Worm (Caenorhabditis elegans): ENCODE data around the gene col-8.

Gene col-8

ce11 chrIII:7021156-7021637, 797 bp upstream of the col-8 start, which contains the start of gene rfl-1:
TSS of gene rfl-1 (plus strand) at chrIII:7021206.
- TF ChIP-seq ama-1 (optimal IDR thresholded peaks at IDR 0.05) (no peak), ama-1 (GFP tag; optimal IDR thresholded peaks at IDR 0.05) (no peak), ceh-58 (GFP tag; IDR thresholded peaks at IDR 0.05) (no peak), F57C9.4 (tag; optimal IDR thresholded peaks at IDR 0.05) (no peak), tbp1 (GFP tag; optimal IDR thresholded peaks at IDR 0.05) (no peak), ztf-3 (GFP tag; optimal IDR thresholded peaks at IDR 0.05) (no peak), dox-1 (GFP tag; IDR thresholded peaks at IDR 0.05) (no peak), lsl-1 (GFP tag; optimal IDR thresholded peaks at IDR 0.05) (peak; percentile 12), sptf-2 (GFP tag; optimal IDR thresholded peaks at IDR 0.05) (no peak), rpc-1 (optimal IDR thresholded peaks at IDR 0.05) (no peak), rpc-1 (tag; optimal IDR thresholded peaks at IDR 0.05) (no peak), ZK185.1 (tag; optimal IDR thresholded peaks at IDR 0.05; ENCODE audit: poor library complexity, severe bottlenecking) (no peak), lin-26 (GFP tag; IDR thresholded peaks at IDR 0.05) (no peak), nfyb-1 (GFP tag; IDR thresholded peaks at IDR 0.05) (no peak), snpc-3.4 (tag; optimal IDR thresholded peaks at IDR 0.05) (peak; percentile 20), rcor-1 (GFP tag; IDR thresholded peaks at IDR 0.05) (no peak), madf-10 (tag; optimal IDR thresholded peaks at IDR 0.05) (no peak), lag-1 (GFP tag; IDR thresholded peaks at IDR 0.05) (no peak), lin-40 (tag; optimal IDR thresholded peaks at IDR 0.05) (no peak), ztf-25 (GFP tag; IDR thresholded peaks at IDR 0.05) (no peak), madf-6 (GFP tag; IDR thresholded peaks at IDR 0.05) (0 out of 2 replicates have a peak, but pooled peaks have one; percentile 7), nhr-90 (tag; optimal IDR thresholded peaks at IDR 0.05) (no peak), F23B12.7 (tag; optimal IDR thresholded peaks at IDR 0.05; ENCODE audit: insufficient read depth) (peak; percentile 19), ceh-100 (GFP tag; IDR thresholded peaks at IDR 0.05) (no peak), zfh-2 (GFP tag; conservative IDR thresholded peaks at IDR 0.05) (no peak), dpl-1 (GFP tag; optimal IDR thresholded peaks at IDR 0.05) (no peak), ztf-22 (GFP tag; optimal IDR thresholded peaks at IDR 0.05) (no peak), hmg-1.2 (GFP tag; IDR thresholded peaks at IDR 0.05) (peak; percentile 99), mcd-1 (GFP tag; IDR thresholded peaks at IDR 0.05) (0 out of 2 replicates have a peak, but pooled peaks have one; percentile 26), egrh-3 (GFP tag; IDR thresholded peaks at IDR 0.05) (no peak), sea-2 (GFP tag; IDR thresholded peaks at IDR 0.05) (no peak), C17E4.6 (GFP tag; IDR thresholded peaks at IDR 0.05) (no peak), hsf-1 (GFP tag; IDR thresholded peaks at IDR 0.05) (no peak), F22D6.2 (tag; optimal IDR thresholded peaks at IDR 0.05) (no peak), him-1 (tag; optimal IDR thresholded peaks at IDR 0.05) (peak; percentile 25), B0035.1 (tag; optimal IDR thresholded peaks at IDR 0.05) (no peak), tbx-9 (tag; optimal IDR thresholded peaks at IDR 0.05; ENCODE audit: borderline replicate concordance) (no peak), ztf-26 (tag; optimal IDR thresholded peaks at IDR 0.05) (no peak), ets-4 (GFP tag; optimal IDR thresholded peaks at IDR 0.05) (no peak), Y56A3A.18 (GFP tag; IDR thresholded peaks at IDR 0.05) (no peak), efl-1 (GFP tag; optimal IDR thresholded peaks at IDR 0.05) (no peak), ceh-27 (GFP tag; optimal IDR thresholded peaks at IDR 0.05) (no peak), T07F8.4 (tag; optimal IDR thresholded peaks at IDR 0.05) (no peak), nfya-1 (tag; optimal IDR thresholded peaks at IDR 0.05; ENCODE audit: borderline replicate concordance, insufficient read depth) (no peak), F57A8.1 (GFP tag; optimal IDR thresholded peaks at IDR 0.05) (no peak), attf-3 (GFP tag; conservative IDR thresholded peaks at IDR 0.05) (peak; percentile 97), Y79H2A.3 (GFP tag; conservative IDR thresholded peaks at IDR 0.05) (no peak), ztf-28 (GFP tag; IDR thresholded peaks at IDR 0.05) (no peak), madf-3 (GFP tag; IDR thresholded peaks at IDR 0.05) (no peak), ccch-3 (GFP tag; optimal IDR thresholded peaks at IDR 0.05) (no peak)

Data from whole organism, young adult.